Worm (Caenorhabditis elegans) whole organism, L2 larva: ENCODE results near the gene C07B5.2.
A peak's percentile ranks its signal among the peaks of the same experiment; 100 is the strongest.

ENCODE experiments used
- C34F6.9 ChIP-seq: fragments of 150-350 bp; optimal IDR thresholded peaks from 2 replicates; lab custom pipeline; 2014; ENCODE audit warnings: missing biosample characterization, missing genetic modification characterization
- F13H6.1 ChIP-seq: sonication (generic microtip); optimal IDR thresholded peaks from 2 replicates; lab custom pipeline; 2016; ENCODE audit warnings: missing genetic modification characterization, missing compliant biosample characterization
- R02D3.7 ChIP-seq: fragments of 150-350 bp; optimal IDR thresholded peaks from 2 replicates; lab custom pipeline; 2014; ENCODE audit warnings: missing biosample characterization, missing genetic modification characterization
- Y55F3AM.14 ChIP-seq: fragments of 200-800 bp; sonication (Bioruptor generic); optimal IDR thresholded peaks from 2 replicates; lab custom pipeline; 2018; ENCODE audit warnings: mild to moderate bottlenecking, missing genetic modification characterization, missing compliant biosample characterization
- ZK546.5 ChIP-seq: sonication (generic microtip); optimal IDR thresholded peaks from 2 replicates; lab custom pipeline; 2017; ENCODE audit warnings: missing biosample characterization, missing genetic modification characterization
- alr-1 ChIP-seq: fragments of 150-350 bp; optimal IDR thresholded peaks from 2 replicates; lab custom pipeline; 2014; ENCODE audit warnings: missing biosample characterization, missing genetic modification characterization
- aly-2 ChIP-seq: fragments of 150-350 bp; optimal IDR thresholded peaks from 2 replicates; lab custom pipeline; 2014; ENCODE audit warnings: missing biosample characterization, missing genetic modification characterization
- ama-1 ChIP-seq: fragments of 150-350 bp; optimal IDR thresholded peaks from 2 replicates; lab custom pipeline; 2018; ENCODE audit warnings: inconsistent platforms
- blmp-1 ChIP-seq: sonication (generic microtip); optimal IDR thresholded peaks from 2 replicates; lab custom pipeline; 2017; ENCODE audit warnings: missing genetic modification characterization, mild to moderate bottlenecking, missing compliant biosample characterization, antibody characterized with exemption, moderate library complexity; ENCODE audit not compliant: insufficient read depth
- ceh-16 ChIP-seq: fragments of 150-350 bp; optimal IDR thresholded peaks from 2 replicates; lab custom pipeline; 2014; ENCODE audit warnings: missing biosample characterization, missing genetic modification characterization
- ceh-82 ChIP-seq: fragments of 150-350 bp; optimal IDR thresholded peaks from 2 replicates; lab custom pipeline; 2014; ENCODE audit warnings: missing biosample characterization, missing genetic modification characterization
- crh-2 ChIP-seq: sonication (generic microtip); optimal IDR thresholded peaks from 2 replicates; lab custom pipeline; 2017; ENCODE audit warnings: missing biosample characterization, missing genetic modification characterization
- dmd-4 ChIP-seq: sonication (generic microtip); optimal IDR thresholded peaks from 2 replicates; lab custom pipeline; 2017; ENCODE audit warnings: missing biosample characterization, missing genetic modification characterization
- egl-27 ChIP-seq: sonication (generic microtip); optimal IDR thresholded peaks from 3 replicates; lab custom pipeline; 2017; ENCODE audit warnings: missing biosample characterization, missing genetic modification reagents, missing genetic modification characterization
- elt-3 ChIP-seq: sonication (generic microtip); optimal IDR thresholded peaks from 2 replicates; lab custom pipeline; 2017; ENCODE audit warnings: missing biosample characterization, missing genetic modification characterization
- fos-1 ChIP-seq: fragments of 150-350 bp; optimal IDR thresholded peaks from 2 replicates; lab custom pipeline; 2014; ENCODE audit warnings: missing biosample characterization, missing genetic modification characterization
- gmeb-1 ChIP-seq: fragments of 150-350 bp; optimal IDR thresholded peaks from 2 replicates; lab custom pipeline; 2014; ENCODE audit warnings: missing biosample characterization, missing genetic modification characterization
- lin-11 ChIP-seq: fragments of 150-350 bp; sonication (generic microtip); optimal IDR thresholded peaks from 2 replicates; lab custom pipeline; 2014; ENCODE audit warnings: missing biosample characterization, missing genetic modification characterization, inconsistent platforms, mixed read lengths
- lin-13 ChIP-seq: fragments of 150-350 bp; optimal IDR thresholded peaks from 2 replicates; lab custom pipeline; 2014; ENCODE audit warnings: missing biosample characterization, missing genetic modification reagents, missing genetic modification characterization
- lin-39 ChIP-seq: fragments of 150-350 bp; optimal IDR thresholded peaks from 2 replicates; lab custom pipeline; 2014; ENCODE audit warnings: missing biosample characterization, missing genetic modification reagents, missing genetic modification characterization
- lsy-2 ChIP-seq, 2 experiments: fragments of 150-350 bp in 1 of 2; sonication (generic microtip) in 1 of 2; optimal IDR thresholded peaks; 2 replicates each; lab custom pipeline; 2014 to 2017; ENCODE audit warnings: missing biosample characterization in 2 of 2, missing genetic modification characterization in 2 of 2
- mbf-1 ChIP-seq: sonication (generic microtip); optimal IDR thresholded peaks from 2 replicates; lab custom pipeline; 2017; ENCODE audit warnings: missing biosample characterization, missing genetic modification characterization
- mdl-1 ChIP-seq, 2 experiments: fragments of 150-350 bp in 1 of 2; sonication (generic microtip) in 1 of 2; optimal IDR thresholded peaks; 2 replicates each; lab custom pipeline; 2017; ENCODE audit warnings: missing biosample characterization in 2 of 2, missing genetic modification characterization in 2 of 2
- nhr-10 ChIP-seq: sonication (generic microtip); optimal IDR thresholded peaks from 2 replicates; lab custom pipeline; 2017; ENCODE audit warnings: missing biosample characterization, missing genetic modification characterization
- nhr-11 ChIP-seq: fragments of 150-350 bp; optimal IDR thresholded peaks from 2 replicates; lab custom pipeline; 2014; ENCODE audit warnings: missing biosample characterization, missing genetic modification characterization
- nhr-12 ChIP-seq: fragments of 150-350 bp; optimal IDR thresholded peaks from 2 replicates; lab custom pipeline; 2014; ENCODE audit warnings: missing biosample characterization, missing genetic modification characterization
- nhr-129 ChIP-seq: fragments of 150-350 bp; optimal IDR thresholded peaks from 2 replicates; lab custom pipeline; 2014; ENCODE audit warnings: missing biosample characterization, missing genetic modification characterization
- nhr-21 ChIP-seq: fragments of 150-350 bp; optimal IDR thresholded peaks from 2 replicates; lab custom pipeline; 2014; ENCODE audit warnings: missing biosample characterization, missing genetic modification characterization
- nhr-23 ChIP-seq: fragments of 150-350 bp; optimal IDR thresholded peaks from 2 replicates; lab custom pipeline; 2014; ENCODE audit warnings: missing biosample characterization, missing genetic modification reagents, missing genetic modification characterization
- nhr-237 ChIP-seq: fragments of 150-350 bp; optimal IDR thresholded peaks from 2 replicates; lab custom pipeline; 2014; ENCODE audit warnings: missing biosample characterization, missing genetic modification characterization
- nhr-25 ChIP-seq: fragments of 150-350 bp; sonication (generic microtip); optimal IDR thresholded peaks from 3 replicates; lab custom pipeline; 2014; ENCODE audit warnings: missing biosample characterization, missing genetic modification characterization
- nhr-6 ChIP-seq: fragments of 150-350 bp; optimal IDR thresholded peaks from 2 replicates; lab custom pipeline; 2014; ENCODE audit warnings: missing biosample characterization, missing genetic modification characterization
- peb-1 ChIP-seq: fragments of 150-350 bp; optimal IDR thresholded peaks from 2 replicates; lab custom pipeline; 2014; ENCODE audit warnings: missing biosample characterization, missing genetic modification characterization
- sem-4 ChIP-seq: fragments of 150-350 bp; optimal IDR thresholded peaks from 2 replicates; lab custom pipeline; 2014; ENCODE audit warnings: missing biosample characterization, missing genetic modification reagents, missing genetic modification characterization
- skn-1 ChIP-seq: sonication (generic microtip); optimal IDR thresholded peaks from 2 replicates; lab custom pipeline; 2017; ENCODE audit warnings: missing biosample characterization, missing genetic modification characterization
- sma-3 ChIP-seq: sonication (generic microtip); optimal IDR thresholded peaks from 2 replicates; lab custom pipeline; 2016; ENCODE audit warnings: missing genetic modification reagents, missing genetic modification characterization, missing compliant biosample characterization
- sma-9 ChIP-seq, 2 experiments: fragments of 150-350 bp in 1 of 2; sonication (generic microtip) in 1 of 2; optimal IDR thresholded peaks; 2 replicates each; lab custom pipeline; 2014 to 2016; ENCODE audit warnings: missing genetic modification characterization in 2 of 2, mild to moderate bottlenecking in 1 of 2, missing biosample characterization in 1 of 2, missing compliant biosample characterization in 1 of 2, missing genetic modification reagents in 1 of 2, moderate library complexity in 1 of 2
- snpc-4 ChIP-seq: fragments of 150-350 bp; optimal IDR thresholded peaks from 2 replicates; lab custom pipeline; 2014; ENCODE audit warnings: missing biosample characterization, missing genetic modification characterization
- unc-39 ChIP-seq: fragments of 150-350 bp; optimal IDR thresholded peaks from 2 replicates; lab custom pipeline; 2014; ENCODE audit warnings: missing biosample characterization, missing genetic modification characterization
- unc-55 ChIP-seq: fragments of 150-350 bp; sonication (generic microtip); optimal IDR thresholded peaks from 3 replicates; lab custom pipeline; 2014; ENCODE audit warnings: missing biosample characterization, missing genetic modification reagents, missing genetic modification characterization
- unc-62 ChIP-seq: fragments of 150-350 bp; optimal IDR thresholded peaks from 2 replicates; lab custom pipeline; 2014; ENCODE audit warnings: missing biosample characterization, missing genetic modification reagents, missing genetic modification characterization
- zag-1 ChIP-seq: fragments of 150-350 bp; optimal IDR thresholded peaks from 2 replicates; lab custom pipeline; 2014; ENCODE audit warnings: missing biosample characterization, missing genetic modification characterization
- ztf-1 ChIP-seq: fragments of 200-800 bp; sonication (Bioruptor generic); conservative IDR thresholded peaks from 2 replicates; pipeline ENCODE4 v1.3.6; 2022; ENCODE audit warnings: missing genetic modification characterization, missing compliant biosample characterization
- ztf-11 ChIP-seq: sonication (generic microtip); optimal IDR thresholded peaks from 2 replicates; lab custom pipeline; 2017; ENCODE audit warnings: missing biosample characterization, missing genetic modification characterization
- ztf-4 ChIP-seq: fragments of 150-350 bp; optimal IDR thresholded peaks from 2 replicates; lab custom pipeline; 2014; ENCODE audit warnings: missing biosample characterization, missing genetic modification characterization

C07B5.2 gene

DNA sequence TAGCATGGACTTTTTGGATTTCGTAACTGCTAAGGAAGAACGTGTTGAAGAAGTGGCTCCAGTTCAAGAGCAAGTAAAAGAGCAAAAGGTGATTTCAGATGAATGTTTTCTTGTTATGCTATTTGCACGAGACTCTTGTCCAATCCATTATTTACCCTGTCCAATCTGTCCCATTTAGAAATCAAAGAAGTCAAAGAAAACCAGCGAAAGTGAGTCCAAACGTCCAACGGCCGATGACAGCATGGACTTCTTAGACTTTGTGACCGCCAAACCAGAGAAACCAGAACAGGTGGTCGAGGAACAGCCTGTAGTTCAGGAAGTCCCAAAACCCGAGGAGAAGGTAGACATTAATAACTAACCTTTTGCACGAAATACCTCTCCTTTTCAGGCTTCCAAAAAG is 38.2 kb upstream of the C07B5.2 start:
- TF ChIP-seq zag-1 (no peak), blmp-1 (tag; lab: Kevin White, UChicago) (no peak), nhr-10 (no peak), C34F6.9 (no peak), snpc-4 (tag; lab: Kevin White, UChicago) (no peak), aly-2 (no peak), unc-39 (tag; lab: Kevin White, UChicago) (no peak), R02D3.7 (tag; lab: Kevin White, UChicago) (no peak), lin-13 (GFP tag; lab: Kevin White, UChicago) (no peak), crh-2 (tag; lab: Kevin White, UChicago) (no peak), ceh-16 (tag; lab: Kevin White, UChicago) (no peak), skn-1 (tag; lab: Kevin White, UChicago) (no peak)

DNA sequence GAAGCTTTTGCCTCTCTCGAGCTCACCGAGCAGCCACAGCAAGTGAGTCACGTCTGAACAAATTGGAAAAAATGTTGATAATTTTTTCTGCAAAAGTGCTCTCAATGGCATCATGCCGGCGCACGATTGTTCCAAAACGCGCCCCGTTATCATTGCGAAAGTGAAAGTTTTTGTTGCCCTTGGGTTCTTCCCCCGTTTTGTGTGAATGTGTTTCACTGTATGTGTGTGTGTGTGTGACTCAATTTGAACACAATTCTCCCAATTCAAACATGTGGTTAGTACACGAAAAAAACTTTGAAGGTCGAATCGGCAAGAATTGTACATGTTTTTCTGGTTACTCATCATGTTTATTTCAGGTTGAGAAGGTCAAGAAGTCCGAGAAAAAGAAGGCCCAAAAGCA is 36.1 kb upstream of the C07B5.2 start:
- TF ChIP-seq nhr-129 (tag; lab: Kevin White, UChicago) (peak; percentile 66), nhr-237 (tag; lab: Kevin White, UChicago) (no peak), C34F6.9 (peak; percentile 22), egl-27 (tag; lab: Kevin White, UChicago) (peak; percentile 25), sma-3 (peak; percentile 71), ZK546.5 (no peak), nhr-25 (tag; lab: Kevin White, UChicago) (peak; percentile 83), lin-11 (tag; lab: Kevin White, UChicago) (no peak), nhr-11 (no peak), blmp-1 (tag; lab: Kevin White, UChicago) (peak; percentile 92), unc-62 (GFP tag; lab: Kevin White, UChicago) (no peak), fos-1 (tag; lab: Kevin White, UChicago) (peak; percentile 96), ceh-16 (tag; lab: Kevin White, UChicago) (no peak), dmd-4 (no peak), mdl-1 (tag; optimal IDR thresholded peaks at IDR 0.05; lab: Kevin White, UChicago) (peak in 1 of 2 experiments; percentile 27), sma-9 (GFP tag; optimal IDR thresholded peaks at IDR 0.05; lab: Kevin White, UChicago) (peak; percentile 82), sma-9 (tag; optimal IDR thresholded peaks at IDR 0.05; lab: Kevin White, UChicago) (no peak), Y55F3AM.14 (peak; percentile 35), nhr-6 (tag; lab: Kevin White, UChicago) (peak; percentile 0), F13H6.1 (tag; lab: Kevin White, UChicago) (peak; percentile 3), unc-55 (no peak), gmeb-1 (peak; percentile 11), crh-2 (tag; lab: Kevin White, UChicago) (peak; percentile 63), sem-4 (tag; lab: Kevin White, UChicago) (peak; percentile 34)

DNA sequence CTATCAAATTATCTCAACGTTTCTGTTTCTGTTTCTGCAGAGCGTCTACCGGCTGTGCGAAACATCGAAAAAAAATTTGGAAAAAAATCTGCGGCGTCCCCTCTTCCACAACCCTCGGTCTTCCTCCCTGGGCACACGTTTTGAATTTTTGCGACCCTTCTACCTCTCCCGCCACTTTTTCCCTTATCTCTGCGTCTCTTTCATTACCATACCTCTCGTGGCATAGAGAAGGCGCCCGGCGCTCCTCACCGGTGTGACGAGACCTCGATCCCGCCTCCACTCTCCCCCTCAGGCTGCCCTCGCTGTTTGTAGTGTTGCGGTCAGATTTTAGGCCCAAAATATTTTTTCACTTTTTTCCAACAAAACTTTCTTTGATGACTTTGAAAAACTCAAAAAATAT is 35.4 kb upstream of the C07B5.2 start:
- TF ChIP-seq elt-3 (tag; lab: Kevin White, UChicago), result no peak
- TF ChIP-seq unc-39 (tag; lab: Kevin White, UChicago), result no peak
- no peak for TF ChIP-seq ztf-4 (tag; lab: Kevin White, UChicago)
- TF ChIP-seq gmeb-1, result peak; percentile 7
- TF ChIP-seq dmd-4, result no peak
- TF ChIP-seq fos-1 (tag; lab: Kevin White, UChicago), result peak; percentile 38
- no peak for TF ChIP-seq peb-1
- no peak for TF ChIP-seq nhr-237 (tag; lab: Kevin White, UChicago)
- no peak for TF ChIP-seq ZK546.5
- no peak for TF ChIP-seq aly-2
- TF ChIP-seq blmp-1 (tag; lab: Kevin White, UChicago), result peak; percentile 46
- peak; percentile 67 for TF ChIP-seq F13H6.1 (tag; lab: Kevin White, UChicago)
- no peak for TF ChIP-seq unc-62 (GFP tag; lab: Kevin White, UChicago)
- TF ChIP-seq mdl-1 (tag; optimal IDR thresholded peaks at IDR 0.05; lab: Kevin White, UChicago), result peak in 1 of 2 experiments; percentile 17
- no peak for TF ChIP-seq nhr-21 (tag; lab: Kevin White, UChicago)
- peak; percentile 53 for TF ChIP-seq nhr-25 (tag; lab: Kevin White, UChicago)
- TF ChIP-seq nhr-129 (tag; lab: Kevin White, UChicago), result peak; percentile 20
- no peak for TF ChIP-seq egl-27 (tag; lab: Kevin White, UChicago)
- no peak for TF ChIP-seq mbf-1 (tag; lab: Kevin White, UChicago)
- peak; percentile 10 for TF ChIP-seq Y55F3AM.14
- TF ChIP-seq R02D3.7 (tag; lab: Kevin White, UChicago), result no peak
- TF ChIP-seq unc-55, result no peak
- no peak for TF ChIP-seq lin-39 (tag; lab: Kevin White, UChicago)
- peak; percentile 15 for TF ChIP-seq sma-9 (GFP tag; optimal IDR thresholded peaks at IDR 0.05; lab: Kevin White, UChicago)
- no peak for TF ChIP-seq sma-9 (tag; optimal IDR thresholded peaks at IDR 0.05; lab: Kevin White, UChicago)
- TF ChIP-seq sma-3, result peak; percentile 36
- TF ChIP-seq alr-1, result no peak
- TF ChIP-seq ztf-1 (GFP tag; lab: Robert Waterston, UW), result no peak
- peak in 1 of 2 experiments; percentile 2 for TF ChIP-seq lsy-2 (tag; optimal IDR thresholded peaks at IDR 0.05; lab: Kevin White, UChicago)
- TF ChIP-seq C34F6.9, result peak; percentile 25
- no peak for TF ChIP-seq ceh-82 (tag; lab: Kevin White, UChicago)
- TF ChIP-seq ama-1 (lab: Kevin White, UChicago), result no peak
- TF ChIP-seq ceh-16 (tag; lab: Kevin White, UChicago), result no peak
- no peak for TF ChIP-seq nhr-23
- no peak for TF ChIP-seq skn-1 (tag; lab: Kevin White, UChicago)
- no peak for TF ChIP-seq ztf-11 (tag; lab: Kevin White, UChicago)
- no peak for TF ChIP-seq nhr-6 (tag; lab: Kevin White, UChicago)
- no peak for TF ChIP-seq nhr-12 (tag; lab: Kevin White, UChicago)
- no peak for TF ChIP-seq nhr-10
- peak; percentile 16 for TF ChIP-seq lin-13 (GFP tag; lab: Kevin White, UChicago)
- peak; percentile 32 for TF ChIP-seq crh-2 (tag; lab: Kevin White, UChicago)
